Fruit fly (Drosophila melanogaster) whole organism, embryonic: ENCODE results near the gene CG12992.

Experiments
- B-H2 ChIP-seq: fragments of 200-800 bp; sonication (Bioruptor generic); optimal IDR thresholded peaks from 2 replicates; lab custom pipeline; 2018; ENCODE audit warnings: missing biosample characterization, mild to moderate bottlenecking, missing genetic modification characterization
- CG10565 ChIP-seq: fragments of 200-800 bp; sonication (Bioruptor generic); optimal IDR thresholded peaks from 3 replicates; lab custom pipeline; 2016; ENCODE audit warnings: missing biosample characterization, mild to moderate bottlenecking, missing genetic modification characterization
- CG10959 ChIP-seq: fragments of 200-800 bp; sonication (Bioruptor generic); IDR thresholded peaks from 2 replicates; pipeline ENCODE4 v1.3.6; 2022; ENCODE audit warnings: missing biosample characterization, missing genetic modification characterization
- CG11093 ChIP-seq: fragments of 200-800 bp; sonication (Bioruptor generic); IDR thresholded peaks from 3 replicates; pipeline ENCODE4 v1.3.6; 2022; ENCODE audit warnings: missing biosample characterization, missing genetic modification characterization
- CG11504 ChIP-seq: fragments of 200-800 bp; sonication (Bioruptor generic); optimal IDR thresholded peaks from 3 replicates; lab custom pipeline; 2019; ENCODE audit warnings: missing biosample characterization, mild to moderate bottlenecking, missing genetic modification characterization, moderate library complexity
- CG11560 ChIP-seq: fragments of 200-800 bp; sonication (Bioruptor generic); IDR thresholded peaks from 3 replicates; pipeline ENCODE4 v1.3.6; 2022; ENCODE audit warnings: missing biosample characterization, missing genetic modification characterization
- CG12155 ChIP-seq: fragments of 200-800 bp; sonication (Bioruptor generic); optimal IDR thresholded peaks from 3 replicates; lab custom pipeline; 2016; ENCODE audit warnings: missing biosample characterization, missing genetic modification characterization
- CG13123 ChIP-seq: fragments of 200-800 bp; sonication (Bioruptor generic); optimal IDR thresholded peaks from 2 replicates; lab custom pipeline; 2016; ENCODE audit warnings: missing biosample characterization, missing genetic modification characterization
- CG14965 ChIP-seq: fragments of 200-800 bp; sonication (Bioruptor generic); optimal IDR thresholded peaks from 2 replicates; lab custom pipeline; 2016; ENCODE audit warnings: missing biosample characterization, missing genetic modification characterization, borderline replicate concordance
- CG16813 ChIP-seq: fragments of 200-800 bp; sonication (Bioruptor generic); IDR thresholded peaks from 3 replicates; pipeline ENCODE4 v1.3.6; 2022; ENCODE audit warnings: missing biosample characterization, missing genetic modification characterization; ENCODE audit not compliant: partially characterized antibody
- CG17361 ChIP-seq: fragments of 200-800 bp; sonication (Bioruptor generic); IDR thresholded peaks from 3 replicates; pipeline ENCODE4 v1.3.6; 2022; ENCODE audit warnings: missing biosample characterization, missing genetic modification characterization
- CG17568 ChIP-seq: fragments of 200-800 bp; sonication (Bioruptor generic); optimal IDR thresholded peaks from 2 replicates; lab custom pipeline; 2018; ENCODE audit warnings: missing biosample characterization, mild to moderate bottlenecking, missing genetic modification characterization, moderate library complexity
- CG1792 ChIP-seq: fragments of 200-800 bp; sonication (Bioruptor generic); optimal IDR thresholded peaks from 2 replicates; lab custom pipeline; 2016; ENCODE audit warnings: missing biosample characterization, missing genetic modification characterization
- CG31224 ChIP-seq: fragments of 200-800 bp; sonication (Bioruptor generic); IDR thresholded peaks from 2 replicates; pipeline ENCODE4 v1.3.6; 2022; ENCODE audit warnings: missing biosample characterization, missing genetic modification characterization
- CG33213 ChIP-seq: fragments of 200-800 bp; sonication (Bioruptor generic); optimal IDR thresholded peaks from 3 replicates; lab custom pipeline; 2016; ENCODE audit warnings: missing biosample characterization, missing genetic modification characterization
- CG4282 ChIP-seq: fragments of 200-800 bp; sonication (Bioruptor generic); optimal IDR thresholded peaks from 2 replicates; lab custom pipeline; 2016; ENCODE audit warnings: missing biosample characterization, missing genetic modification characterization
- CG4617 ChIP-seq: fragments of 200-800 bp; sonication (Bioruptor generic); optimal IDR thresholded peaks from 3 replicates; lab custom pipeline; 2016; ENCODE audit warnings: missing biosample characterization, missing genetic modification characterization, borderline replicate concordance
- CG6765 ChIP-seq: fragments of 200-800 bp; sonication (Bioruptor generic); optimal IDR thresholded peaks from 3 replicates; lab custom pipeline; 2017; ENCODE audit warnings: missing biosample characterization, mild to moderate bottlenecking, missing genetic modification characterization
- CG8281 ChIP-seq: fragments of 200-800 bp; sonication (Bioruptor generic); optimal IDR thresholded peaks from 2 replicates; lab custom pipeline; 2018; ENCODE audit warnings: missing biosample characterization, mild to moderate bottlenecking, missing genetic modification characterization, moderate library complexity
- Doc2 ChIP-seq: fragments of 200-800 bp; sonication (Bioruptor generic); IDR thresholded peaks from 2 replicates; pipeline ENCODE4 v1.3.6; 2022; ENCODE audit warnings: missing biosample characterization, missing genetic modification characterization
- Drgx ChIP-seq: fragments of 200-800 bp; sonication (Bioruptor generic); IDR thresholded peaks from 2 replicates; pipeline ENCODE4 v1.3.6; 2022; ENCODE audit warnings: missing biosample characterization, missing genetic modification characterization
- ERR ChIP-seq: fragments of 200-800 bp; sonication (Bioruptor generic); optimal IDR thresholded peaks from 2 replicates; lab custom pipeline; 2016; ENCODE audit warnings: missing biosample characterization, missing genetic modification characterization
- H15 ChIP-seq: fragments of 200-800 bp; sonication (Bioruptor generic); IDR thresholded peaks from 3 replicates; pipeline ENCODE4 v1.3.6; 2022; ENCODE audit warnings: missing biosample characterization, missing genetic modification characterization
- HHEX ChIP-seq: fragments of 200-800 bp; sonication (Bioruptor generic); optimal IDR thresholded peaks from 3 replicates; lab custom pipeline; 2017; ENCODE audit warnings: missing biosample characterization, mild to moderate bottlenecking, missing genetic modification characterization, missing genetic modification reagents
- HLH3B ChIP-seq: fragments of 200-800 bp; sonication (Bioruptor generic); IDR thresholded peaks from 2 replicates; pipeline ENCODE4 v1.3.6; 2022; ENCODE audit warnings: missing biosample characterization, missing genetic modification characterization
- Hmx ChIP-seq: fragments of 200-800 bp; sonication (Bioruptor generic); optimal IDR thresholded peaks from 2 replicates; lab custom pipeline; 2016; ENCODE audit warnings: missing biosample characterization, missing genetic modification characterization
- Kr ChIP-seq: fragments of 200-800 bp; sonication (Bioruptor generic); optimal IDR thresholded peaks from 2 replicates; lab custom pipeline; 2017; ENCODE audit warnings: missing biosample characterization, mild to moderate bottlenecking, missing genetic modification characterization
- Mes4 ChIP-seq: fragments of 200-800 bp; sonication (Bioruptor generic); optimal IDR thresholded peaks from 2 replicates; lab custom pipeline; 2016; ENCODE audit warnings: missing biosample characterization, missing genetic modification characterization
- NFAT ChIP-seq: fragments of 200-800 bp; sonication (Bioruptor generic); IDR thresholded peaks from 2 replicates; pipeline ENCODE4 v1.3.6; 2022; ENCODE audit warnings: missing biosample characterization, missing genetic modification characterization
- Neu2 ChIP-seq: fragments of 200-800 bp; sonication (Bioruptor generic); optimal IDR thresholded peaks from 3 replicates; lab custom pipeline; 2016; ENCODE audit warnings: missing biosample characterization, missing genetic modification characterization, borderline replicate concordance
- Nf-YA ChIP-seq: fragments of 200-800 bp; sonication (Bioruptor generic); IDR thresholded peaks from 2 replicates; pipeline ENCODE4 v1.3.6; 2022; ENCODE audit warnings: missing biosample characterization, missing genetic modification characterization
- Rfx ChIP-seq: fragments of 200-800 bp; sonication (Bioruptor generic); IDR thresholded peaks from 2 replicates; pipeline ENCODE4 v1.3.6; 2022; ENCODE audit warnings: missing biosample characterization, missing genetic modification characterization
- al ChIP-seq: fragments of 200-800 bp; sonication (Bioruptor generic); IDR thresholded peaks from 2 replicates; pipeline ENCODE4 v1.3.6; 2022; ENCODE audit warnings: missing biosample characterization, missing genetic modification characterization
- croc ChIP-seq: fragments of 200-800 bp; sonication (Bioruptor generic); conservative IDR thresholded peaks from 3 replicates; pipeline ENCODE4 v1.3.6; 2022; ENCODE audit warnings: missing biosample characterization, missing genetic modification characterization
- dan ChIP-seq: fragments of 200-800 bp; sonication (Bioruptor generic); IDR thresholded peaks from 2 replicates; pipeline ENCODE4 v1.3.6; 2022; ENCODE audit warnings: missing biosample characterization, missing genetic modification characterization
- eve ChIP-seq, 2 experiments: fragments of >200 bp; optimal IDR thresholded peaks; 2 replicates each; lab custom pipeline; 2017; ENCODE audit warnings: missing biosample characterization in 2 of 2, missing genetic modification characterization in 2 of 2
- fd64A ChIP-seq: fragments of 200-800 bp; sonication (Bioruptor generic); optimal IDR thresholded peaks from 3 replicates; lab custom pipeline; 2018; ENCODE audit warnings: missing biosample characterization, mild to moderate bottlenecking, missing genetic modification characterization
- gsb ChIP-seq: fragments of 200-800 bp; sonication (Bioruptor generic); IDR thresholded peaks from 2 replicates; pipeline ENCODE4 v1.3.6; 2022; ENCODE audit warnings: missing biosample characterization, missing genetic modification characterization
- hth ChIP-seq: fragments of >200 bp; optimal IDR thresholded peaks from 2 replicates; lab custom pipeline; 2017; ENCODE audit warnings: inconsistent platforms
- kni ChIP-seq: fragments of 200-800 bp; sonication (Bioruptor generic); optimal IDR thresholded peaks from 3 replicates; lab custom pipeline; 2017; ENCODE audit warnings: mild to moderate bottlenecking, missing biosample characterization, missing genetic modification reagents, missing genetic modification characterization
- lilli ChIP-seq: fragments of 200-800 bp; sonication (Bioruptor generic); optimal IDR thresholded peaks from 3 replicates; lab custom pipeline; 2016; ENCODE audit warnings: missing biosample characterization, missing genetic modification characterization
- lola ChIP-seq, 3 experiments: fragments of >200 bp in 2 of 3; fragments of 200-800 bp in 1 of 3; sonication (Bioruptor generic) in 1 of 3; optimal IDR thresholded peaks; 2 replicates each; lab custom pipeline; 2017 to 2019; ENCODE audit warnings: missing biosample characterization in 3 of 3, missing genetic modification characterization in 3 of 3, mild to moderate bottlenecking in 1 of 3, moderate library complexity in 1 of 3
- lov ChIP-seq, 2 experiments: fragments of 200-800 bp in 1 of 2; fragments of >200 bp in 1 of 2; sonication (Bioruptor generic) in 1 of 2; IDR thresholded peaks in 1 of 2; optimal IDR thresholded peaks in 1 of 2; 2 replicates in 1 of 2; 3 replicates in 1 of 2; pipeline versions ENCODE4 v1.3.6 to Lab custom; 2017 to 2022; ENCODE audit warnings: missing biosample characterization in 1 of 2, missing genetic modification characterization in 1 of 2
- sd ChIP-seq: fragments of 200-800 bp; sonication (Bioruptor generic); optimal IDR thresholded peaks from 3 replicates; lab custom pipeline; 2018; ENCODE audit warnings: missing biosample characterization, mild to moderate bottlenecking, missing genetic modification characterization, moderate library complexity
- seq ChIP-seq: fragments of 200-800 bp; sonication (Bioruptor generic); IDR thresholded peaks from 2 replicates; pipeline ENCODE4 v1.3.6; 2022; ENCODE audit warnings: missing biosample characterization, missing genetic modification characterization
- stwl ChIP-seq: fragments of 200-800 bp; sonication (Bioruptor generic); optimal IDR thresholded peaks from 3 replicates; lab custom pipeline; 2018; ENCODE audit warnings: missing biosample characterization, mild to moderate bottlenecking, missing genetic modification characterization, moderate library complexity
- tap ChIP-seq: fragments of 200-800 bp; optimal IDR thresholded peaks from 3 replicates; lab custom pipeline; 2019; ENCODE audit warnings: missing biosample characterization, mild to moderate bottlenecking, missing genetic modification characterization, moderate library complexity
- tio ChIP-seq: fragments of 200-800 bp; sonication (Bioruptor generic); optimal IDR thresholded peaks from 2 replicates; lab custom pipeline; 2017; ENCODE audit warnings: missing biosample characterization, missing genetic modification characterization, inconsistent platforms
- tup ChIP-seq: fragments of 200-800 bp; sonication (Bioruptor generic); optimal IDR thresholded peaks from 2 replicates; lab custom pipeline; 2016; ENCODE audit warnings: missing biosample characterization, mild to moderate bottlenecking, missing genetic modification characterization, moderate library complexity
- vfl ChIP-seq: fragments of 200-800 bp; sonication (Bioruptor generic); optimal IDR thresholded peaks from 2 replicates; lab custom pipeline; 2016; ENCODE audit warnings: missing biosample characterization, missing genetic modification characterization

Gene CG12992

DNA sequence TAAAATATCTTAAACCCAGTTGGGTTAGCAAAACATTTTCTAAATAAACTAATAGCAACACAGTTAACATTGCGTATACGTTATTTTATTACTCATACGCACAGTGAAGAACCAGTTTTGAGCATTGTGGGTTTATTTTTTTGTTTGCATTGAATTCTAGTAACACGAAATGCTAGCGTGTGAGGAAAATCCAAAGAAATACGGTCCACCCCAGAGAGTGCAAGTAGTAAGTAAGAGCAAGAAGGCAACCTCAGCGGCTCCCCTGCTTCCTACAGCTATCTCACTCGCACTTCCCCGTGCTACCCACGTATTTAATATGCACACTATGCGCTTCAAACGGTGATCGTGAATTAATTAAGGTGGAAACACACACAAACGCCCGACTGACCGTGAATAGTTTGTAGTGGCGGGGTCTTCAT, 36.3 kb downstream of the CG12992 start (continued):
- TF ChIP-seq CG17361 (GFP tag; lab: Robert Waterston, UW) (peak; percentile 89), ERR (peak; percentile 65), Neu2 (GFP tag; lab: Kevin White, UChicago) (no peak), Doc2 (GFP tag; lab: Robert Waterston, UW) (no peak), CG10565 (GFP tag; lab: Kevin White, UChicago) (peak; percentile 15), al (GFP tag; lab: Robert Waterston, UW) (peak; percentile 69), B-H2 (GFP tag; lab: Kevin White, UChicago) (peak; percentile 57), CG31224 (GFP tag; lab: Robert Waterston, UW) (peak; percentile 63), tio (GFP tag; lab: Kevin White, UChicago) (peak; percentile 77), lola (GFP tag; optimal IDR thresholded peaks at IDR 0.05; lab: Kevin White, UChicago) (peak in 1 of 3 experiments; percentile 48), CG33213 (peak; percentile 51), CG6765 (GFP tag; lab: Kevin White, UChicago) (peak; percentile 89), Nf-YA (GFP tag; lab: Robert Waterston, UW) (peak; percentile 58), lov (optimal IDR thresholded peaks at IDR 0.05; lab: Kevin White, UChicago) (no peak), lov (GFP tag; IDR thresholded peaks at IDR 0.05; lab: Robert Waterston, UW) (no peak), CG11093 (peak; percentile 65; the same call in 2 of the 3 replicates), Kr (GFP tag; lab: Kevin White, UChicago) (no peak), CG11560 (peak; percentile 34; the same call in 2 of the 3 replicates), CG13123 (peak; percentile 44), eve (GFP tag; optimal IDR thresholded peaks at IDR 0.05; lab: Kevin White, UChicago) (peak in 1 of 2 experiments; percentile 98), sd (peak; percentile 71), croc (GFP tag; lab: Robert Waterston, UW) (peak; percentile 50; the same call in 2 of the 3 replicates), lilli (peak; percentile 87), tup (GFP tag; lab: Kevin White, UChicago) (no peak), Mes4 (GFP tag; lab: Kevin White, UChicago) (peak; percentile 73), gsb (GFP tag; lab: Robert Waterston, UW) (peak; percentile 71), CG4282 (GFP tag; lab: Kevin White, UChicago) (peak; percentile 61), Drgx (GFP tag; lab: Robert Waterston, UW) (peak; percentile 93), tap (peak; percentile 93), CG10959 (GFP tag; lab: Robert Waterston, UW) (no peak), stwl (tag; lab: Kevin White, UChicago) (no peak), CG12155 (peak; percentile 75), seq (peak; percentile 82), CG11504 (tag; lab: Kevin White, UChicago) (peak; percentile 92), CG17568 (GFP tag; lab: Kevin White, UChicago) (peak; percentile 86), CG4617 (GFP tag; lab: Kevin White, UChicago) (peak; percentile 29), fd64A (peak; percentile 73), Hmx (GFP tag; lab: Kevin White, UChicago) (no peak), hth (lab: Kevin White, UChicago) (no peak), HLH3B (GFP tag; lab: Robert Waterston, UW) (peak; percentile 78), vfl (peak; percentile 75), HHEX (GFP tag; lab: Kevin White, UChicago) (peak; percentile 91), H15 (GFP tag; lab: Robert Waterston, UW) (peak; percentile 68; the same call in 2 of the 3 replicates), Rfx (GFP tag; lab: Robert Waterston, UW) (peak; percentile 87), dan (GFP tag; lab: Robert Waterston, UW) (no peak), CG8281 (tag; lab: Kevin White, UChicago) (peak; percentile 68), CG14965 (GFP tag; lab: Kevin White, UChicago) (peak; percentile 2), NFAT (peak; percentile 39; the same call in 1 of the 2 replicates), kni (peak; percentile 63), CG1792 (GFP tag; lab: Kevin White, UChicago) (peak; percentile 82), CG16813 (GFP tag; lab: Robert Waterston, UW) (no peak)
